Worm (Caenorhabditis elegans) whole organism, late embryonic: ENCODE results near the gene Y57G11C.30.

Source experiments
- ceh-2 ChIP-seq: sonication (generic microtip); optimal IDR thresholded peaks from 2 replicates; lab custom pipeline; 2016; ENCODE audit warnings: missing genotype, missing genetic modification characterization, missing compliant biosample characterization
- ets-4 ChIP-seq: sonication (generic microtip); optimal IDR thresholded peaks from 2 replicates; lab custom pipeline; 2016; ENCODE audit warnings: missing genetic modification characterization, missing compliant biosample characterization
- pqm-1 ChIP-seq: sonication (generic microtip); optimal IDR thresholded peaks from 2 replicates; lab custom pipeline; 2016; ENCODE audit warnings: missing genetic modification characterization, missing compliant biosample characterization
- unc-42 ChIP-seq: sonication (generic microtip); optimal IDR thresholded peaks from 2 replicates; lab custom pipeline; 2016; ENCODE audit warnings: missing genotype, missing genetic modification characterization, missing compliant biosample characterization

DNA sequence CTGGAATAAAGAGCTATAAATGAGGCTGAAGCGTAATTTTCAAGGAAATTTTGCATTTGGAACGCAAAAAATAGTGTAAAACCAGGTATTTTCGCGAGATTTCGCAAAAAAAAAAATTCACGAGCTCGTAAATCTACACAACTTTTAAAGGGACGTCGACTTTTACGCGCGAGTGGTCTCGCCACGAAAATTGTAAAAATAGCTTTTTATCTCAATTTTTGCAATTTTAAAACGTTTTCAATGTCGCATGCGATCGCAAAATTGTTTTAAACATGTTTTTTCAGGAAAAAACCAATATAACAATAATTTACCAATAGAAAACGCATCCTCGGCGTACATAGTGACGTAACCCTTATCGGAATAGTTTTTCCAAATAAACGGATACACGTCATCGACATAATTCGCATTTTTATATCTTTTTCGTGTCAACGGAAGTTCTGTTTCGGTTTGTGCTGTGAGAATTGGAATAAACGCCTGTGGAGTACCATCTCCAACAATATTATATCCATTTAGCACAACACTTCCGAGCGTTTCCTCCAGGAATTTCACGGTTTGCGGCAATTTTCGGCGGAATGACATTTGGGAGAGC is 18.1 kb downstream of the Y57G11C.30 start:
- TF ChIP-seq pqm-1 (tag; lab: Kevin White, UChicago) (no peak), ets-4 (tag; lab: Kevin White, UChicago) (no peak), ceh-2 (tag; lab: Kevin White, UChicago) (no peak), unc-42 (tag; lab: Kevin White, UChicago) (no peak)
